Fruit fly (Drosophila melanogaster): ENCODE measurements around the gene CG14200.

The CG14200 gene

dm6 chrX:19505334-19506185 lies 10.3 kb downstream of the CG14200 start (continued):
- no peak for TF ChIP-seq CG14050 (GFP tag; IDR thresholded peaks at IDR 0.05)
- TF ChIP-seq Pdp1 (GFP tag; optimal IDR thresholded peaks at IDR 0.05): peak; percentile 23 to 52
- no peak for TF ChIP-seq CG4730 (GFP tag; IDR thresholded peaks at IDR 0.05)
- TF ChIP-seq CG14965 (GFP tag; optimal IDR thresholded peaks at IDR 0.05; ENCODE audit: borderline replicate concordance): no peak
- TF ChIP-seq chm (GFP tag; IDR thresholded peaks at IDR 0.05): 0 out of 2 replicates have a peak, but pooled peaks have one; percentile 6
- TF ChIP-seq H15 (GFP tag; IDR thresholded peaks at IDR 0.05): no peak
- TF ChIP-seq ash1 (GFP tag; optimal IDR thresholded peaks at IDR 0.05): no peak
- TF ChIP-seq CG11504 (tag; optimal IDR thresholded peaks at IDR 0.05): no peak
- TF ChIP-seq CG15073 (GFP tag; optimal IDR thresholded peaks at IDR 0.05): no peak
- no peak for TF ChIP-seq Ssrp (tag; optimal IDR thresholded peaks at IDR 0.05)
- TF ChIP-seq CG10431 (GFP tag; optimal IDR thresholded peaks at IDR 0.05): no peak
- peak; percentile 15 for TF ChIP-seq MESR4 (GFP tag; optimal IDR thresholded peaks at IDR 0.05)
- TF ChIP-seq PHDP (tag; optimal IDR thresholded peaks at IDR 0.05): no peak
- TF ChIP-seq CG10267 (tag; optimal IDR thresholded peaks at IDR 0.05): peak; percentile 26
- TF ChIP-seq CG8089 (GFP tag; optimal IDR thresholded peaks at IDR 0.05): no peak
- no peak for TF ChIP-seq toy (GFP tag; IDR thresholded peaks at IDR 0.05)
- TF ChIP-seq CG33557 (GFP tag; optimal IDR thresholded peaks at IDR 0.05): no peak
- peak; percentile 87 for TF ChIP-seq stwl (tag; optimal IDR thresholded peaks at IDR 0.05)
- TF ChIP-seq lola (GFP tag; optimal IDR thresholded peaks at IDR 0.05): no peak
- TF ChIP-seq eyg (GFP tag; optimal IDR thresholded peaks at IDR 0.05): peak; percentile 31
- no peak for TF ChIP-seq D19B (GFP tag; optimal IDR thresholded peaks at IDR 0.05)
- TF ChIP-seq CG3726 (GFP tag; IDR thresholded peaks at IDR 0.05): no peak
- no peak for TF ChIP-seq pan (optimal IDR thresholded peaks at IDR 0.05)
- peak in 1 of 2 experiments; percentile 43 for TF ChIP-seq pan (GFP tag; optimal IDR thresholded peaks at IDR 0.05 in 1 of 2, IDR thresholded peaks at IDR 0.05 in 1 of 2)
- TF ChIP-seq jigr1 (GFP tag; IDR thresholded peaks at IDR 0.05): no peak
- TF ChIP-seq CG4617 (GFP tag; optimal IDR thresholded peaks at IDR 0.05; ENCODE audit: borderline replicate concordance): no peak
- no peak for TF ChIP-seq Awh (GFP tag; IDR thresholded peaks at IDR 0.05)
- TF ChIP-seq CG6175 (GFP tag; IDR thresholded peaks at IDR 0.05): no peak
- no peak for TF ChIP-seq Elba2 (GFP tag; optimal IDR thresholded peaks at IDR 0.05)
- TF ChIP-seq CG2120 (GFP tag; optimal IDR thresholded peaks at IDR 0.05): peak; percentile 64
- no peak for TF ChIP-seq CG8478 (optimal IDR thresholded peaks at IDR 0.05)
- no peak for TF ChIP-seq CG8944 (GFP tag; optimal IDR thresholded peaks at IDR 0.05)
- peak; percentile 32 for TF ChIP-seq p53 (GFP tag; optimal IDR thresholded peaks at IDR 0.05)
- TF ChIP-seq Camta (GFP tag; optimal IDR thresholded peaks at IDR 0.05): no peak
- no peak for TF ChIP-seq CkIIα-i1 (GFP tag; IDR thresholded peaks at IDR 0.05)
- TF ChIP-seq pita (GFP tag; optimal IDR thresholded peaks at IDR 0.05): no peak
- no peak for TF ChIP-seq otp (GFP tag; IDR thresholded peaks at IDR 0.05)
- no peak for TF ChIP-seq CG9876 (GFP tag; optimal IDR thresholded peaks at IDR 0.05)
- TF ChIP-seq CG31441 (GFP tag; IDR thresholded peaks at IDR 0.05): no peak
- no peak for TF ChIP-seq slou (GFP tag; optimal IDR thresholded peaks at IDR 0.05)
- TF ChIP-seq NC2β (GFP tag; optimal IDR thresholded peaks at IDR 0.05): peak; percentile 37
- TF ChIP-seq vnd (GFP tag; IDR thresholded peaks at IDR 0.05; ENCODE audit: partially characterized antibody): peak; percentile 77
- no peak for TF ChIP-seq CG8765 (GFP tag; IDR thresholded peaks at IDR 0.05)
- no peak for TF ChIP-seq BtbVII (GFP tag; optimal IDR thresholded peaks at IDR 0.05)
- TF ChIP-seq luna (GFP tag; optimal IDR thresholded peaks at IDR 0.05): no peak
- TF ChIP-seq nmo (GFP tag; optimal IDR thresholded peaks at IDR 0.05): peak; percentile 24
- no peak for TF ChIP-seq D (optimal IDR thresholded peaks at IDR 0.05)
- no peak for TF ChIP-seq D (GFP tag; optimal IDR thresholded peaks at IDR 0.05)
- TF ChIP-seq CG12299 (tag; optimal IDR thresholded peaks at IDR 0.05): peak; percentile 1
- no peak for TF ChIP-seq lov (optimal IDR thresholded peaks at IDR 0.05)
- no peak for TF ChIP-seq lov (GFP tag; IDR thresholded peaks at IDR 0.05)
